Fruit fly (Drosophila melanogaster) whole organism, embryonic: ENCODE measurements around the gene Gyf.

Experiments
- Atf3 ChIP-seq: fragments of 200-800 bp; sonication (Bioruptor generic); optimal IDR thresholded peaks from 3 replicates; lab custom pipeline; 2016; ENCODE audit warnings: missing biosample characterization, missing genetic modification characterization
- Bgb ChIP-seq: fragments of 200-800 bp; sonication (Bioruptor generic); IDR thresholded peaks from 2 replicates; pipeline ENCODE4 v1.3.6; 2022; ENCODE audit warnings: missing biosample characterization, missing genetic modification characterization; ENCODE audit not compliant: partially characterized antibody
- Blimp-1 ChIP-seq: fragments of 200-800 bp; sonication (Bioruptor generic); optimal IDR thresholded peaks from 3 replicates; lab custom pipeline; 2018; ENCODE audit warnings: missing biosample characterization, missing genetic modification characterization, mild to moderate bottlenecking, moderate library complexity, missing genetic modification reagents
- CG10431 ChIP-seq: fragments of 200-800 bp; sonication (Bioruptor generic); optimal IDR thresholded peaks from 3 replicates; lab custom pipeline; 2018; ENCODE audit warnings: missing biosample characterization, mild to moderate bottlenecking, missing genetic modification characterization
- CG10565 ChIP-seq: fragments of 200-800 bp; sonication (Bioruptor generic); optimal IDR thresholded peaks from 3 replicates; lab custom pipeline; 2016; ENCODE audit warnings: missing biosample characterization, mild to moderate bottlenecking, missing genetic modification characterization
- CG11723 ChIP-seq: fragments of 200-800 bp; sonication (Bioruptor generic); optimal IDR thresholded peaks from 2 replicates; lab custom pipeline; 2017; ENCODE audit warnings: missing biosample characterization, mild to moderate bottlenecking, missing genetic modification characterization
- CG15269 ChIP-seq: fragments of 200-800 bp; sonication (Bioruptor generic); optimal IDR thresholded peaks from 2 replicates; lab custom pipeline; 2018; ENCODE audit warnings: missing biosample characterization, mild to moderate bottlenecking, missing genetic modification characterization, moderate library complexity
- CG17328 ChIP-seq: fragments of 200-800 bp; sonication (Bioruptor generic); IDR thresholded peaks from 2 replicates; pipeline ENCODE4 v1.3.6; 2022; ENCODE audit warnings: missing biosample characterization, missing genetic modification characterization
- CG17359 ChIP-seq: fragments of 200-800 bp; sonication (Bioruptor generic); optimal IDR thresholded peaks from 3 replicates; lab custom pipeline; 2018; ENCODE audit warnings: missing biosample characterization, mild to moderate bottlenecking, missing genetic modification characterization, moderate library complexity
- CG17612 ChIP-seq: fragments of 200-800 bp; sonication (Bioruptor generic); IDR thresholded peaks from 2 replicates; pipeline ENCODE4 v1.3.6; 2022; ENCODE audit warnings: missing biosample characterization, missing genetic modification characterization
- CG1832 ChIP-seq: fragments of 200-800 bp; sonication (Bioruptor generic); optimal IDR thresholded peaks from 2 replicates; lab custom pipeline; 2017; ENCODE audit warnings: missing biosample characterization, mild to moderate bottlenecking, missing genetic modification characterization, inconsistent platforms
- CG2889 ChIP-seq: fragments of 200-800 bp; sonication (Bioruptor generic); IDR thresholded peaks from 3 replicates; pipeline ENCODE4 v1.3.6; 2022; ENCODE audit warnings: missing biosample characterization, missing genetic modification characterization
- CG31224 ChIP-seq: fragments of 200-800 bp; sonication (Bioruptor generic); IDR thresholded peaks from 2 replicates; pipeline ENCODE4 v1.3.6; 2022; ENCODE audit warnings: missing biosample characterization, missing genetic modification characterization
- CG31388 ChIP-seq: fragments of 200-800 bp; sonication (Bioruptor generic); optimal IDR thresholded peaks from 2 replicates; lab custom pipeline; 2016; ENCODE audit warnings: missing biosample characterization, missing genetic modification characterization
- CG4617 ChIP-seq: fragments of 200-800 bp; sonication (Bioruptor generic); optimal IDR thresholded peaks from 3 replicates; lab custom pipeline; 2016; ENCODE audit warnings: missing biosample characterization, missing genetic modification characterization, borderline replicate concordance
- CG5953 ChIP-seq: fragments of 200-800 bp; sonication (Bioruptor generic); IDR thresholded peaks from 2 replicates; pipeline ENCODE4 v1.3.6; 2022; ENCODE audit warnings: missing biosample characterization, missing genetic modification characterization
- CG6272 ChIP-seq: fragments of 200-800 bp; sonication (Bioruptor generic); IDR thresholded peaks from 2 replicates; pipeline ENCODE4 v1.3.6; 2022; ENCODE audit warnings: missing biosample characterization, missing genetic modification characterization
- CG7271 ChIP-seq: fragments of 200-800 bp; sonication (Bioruptor generic); optimal IDR thresholded peaks from 2 replicates; lab custom pipeline; 2018; ENCODE audit warnings: missing biosample characterization, mild to moderate bottlenecking, missing genetic modification characterization, moderate library complexity
- CG7839 ChIP-seq: fragments of 200-800 bp; sonication (Bioruptor generic); optimal IDR thresholded peaks from 3 replicates; lab custom pipeline; 2018; ENCODE audit warnings: missing biosample characterization, mild to moderate bottlenecking, missing genetic modification characterization, moderate library complexity
- CG7963 ChIP-seq: fragments of 200-800 bp; sonication (Bioruptor generic); IDR thresholded peaks from 3 replicates; pipeline ENCODE4 v1.3.6; 2022; ENCODE audit warnings: missing biosample characterization, missing genetic modification characterization; ENCODE audit not compliant: partially characterized antibody
- CG9437 ChIP-seq: fragments of 200-800 bp; sonication (Bioruptor generic); optimal IDR thresholded peaks from 2 replicates; lab custom pipeline; 2018; ENCODE audit warnings: missing biosample characterization, mild to moderate bottlenecking, missing genetic modification characterization
- CrebB ChIP-seq: fragments of 200-800 bp; sonication (Bioruptor generic); optimal IDR thresholded peaks from 3 replicates; lab custom pipeline; 2018; ENCODE audit warnings: missing biosample characterization, mild to moderate bottlenecking, missing genetic modification characterization
- D ChIP-seq, 2 experiments: fragments of 200-800 bp in 1 of 2; fragments of >200 bp in 1 of 2; sonication (Bioruptor generic) in 1 of 2; optimal IDR thresholded peaks; 2 replicates in 1 of 2; 3 replicates in 1 of 2; lab custom pipeline; 2017; ENCODE audit warnings: mild to moderate bottlenecking in 1 of 2, missing biosample characterization in 1 of 2, missing genetic modification characterization in 1 of 2, missing genetic modification reagents in 1 of 2
- D19B ChIP-seq: fragments of 200-800 bp; sonication (Bioruptor generic); optimal IDR thresholded peaks from 2 replicates; lab custom pipeline; 2017; ENCODE audit warnings: missing biosample characterization, mild to moderate bottlenecking, missing genetic modification characterization
- Eip74EF ChIP-seq, 2 experiments: fragments of 200-800 bp in 1 of 2; fragments of >200 bp in 1 of 2; sonication (Bioruptor generic) in 1 of 2; optimal IDR thresholded peaks; 2 replicates each; lab custom pipeline; 2017 to 2019; ENCODE audit warnings: missing biosample characterization in 2 of 2, missing genetic modification characterization in 2 of 2, mild to moderate bottlenecking in 1 of 2, moderate library complexity in 1 of 2
- Gug ChIP-seq: fragments of 200-800 bp; sonication (Bioruptor generic); IDR thresholded peaks from 4 replicates; pipeline ENCODE4 v1.3.6; 2022; ENCODE audit warnings: missing biosample characterization, missing genetic modification characterization
- HHEX ChIP-seq: fragments of 200-800 bp; sonication (Bioruptor generic); optimal IDR thresholded peaks from 3 replicates; lab custom pipeline; 2017; ENCODE audit warnings: missing biosample characterization, mild to moderate bottlenecking, missing genetic modification characterization, missing genetic modification reagents
- Mrtf ChIP-seq: fragments of 200-800 bp; sonication (Bioruptor generic); IDR thresholded peaks from 3 replicates; pipeline ENCODE4 v1.3.6; 2022; ENCODE audit warnings: missing biosample characterization, missing genetic modification characterization
- Nf-YC ChIP-seq: fragments of 200-800 bp; optimal IDR thresholded peaks from 3 replicates; lab custom pipeline; 2019; ENCODE audit warnings: missing biosample characterization, mild to moderate bottlenecking, missing genetic modification characterization, moderate library complexity
- YL-1 ChIP-seq: fragments of 200-800 bp; sonication (Bioruptor generic); optimal IDR thresholded peaks from 3 replicates; lab custom pipeline; 2017; ENCODE audit warnings: missing biosample characterization, mild to moderate bottlenecking, missing genetic modification characterization
- ac ChIP-seq: fragments of 200-800 bp; sonication (Bioruptor generic); optimal IDR thresholded peaks from 3 replicates; lab custom pipeline; 2017; ENCODE audit warnings: missing biosample characterization, mild to moderate bottlenecking, missing genetic modification characterization
- amos ChIP-seq: fragments of 200-800 bp; sonication (Bioruptor generic); IDR thresholded peaks from 2 replicates; pipeline ENCODE4 v1.3.6; 2022; ENCODE audit warnings: missing biosample characterization, missing genetic modification characterization; ENCODE audit not compliant: partially characterized antibody
- ato ChIP-seq: fragments of 200-800 bp; sonication (Bioruptor generic); IDR thresholded peaks from 2 replicates; pipeline ENCODE4 v1.3.6; 2022; ENCODE audit warnings: missing biosample characterization, missing genetic modification characterization; ENCODE audit not compliant: partially characterized antibody
- bowl ChIP-seq: fragments of 200-800 bp; sonication (Bioruptor generic); IDR thresholded peaks from 2 replicates; pipeline ENCODE4 v1.3.6; 2022; ENCODE audit warnings: missing biosample characterization, missing genetic modification characterization
- btn ChIP-seq: fragments of 200-800 bp; sonication (Bioruptor generic); optimal IDR thresholded peaks from 2 replicates; lab custom pipeline; 2016; ENCODE audit warnings: missing biosample characterization, missing genetic modification characterization
- cato ChIP-seq: fragments of 200-800 bp; sonication (Bioruptor generic); optimal IDR thresholded peaks from 2 replicates; lab custom pipeline; 2016; ENCODE audit warnings: missing biosample characterization, missing genetic modification characterization, borderline replicate concordance
- chinmo ChIP-seq: fragments of 200-800 bp; sonication (Bioruptor generic); IDR thresholded peaks from 4 replicates; pipeline ENCODE4 v1.3.6; 2022; ENCODE audit warnings: missing biosample characterization, missing genetic modification characterization; ENCODE audit not compliant: partially characterized antibody
- dysf ChIP-seq: fragments of 200-800 bp; sonication (Bioruptor generic); IDR thresholded peaks from 3 replicates; pipeline ENCODE4 v1.3.6; 2022; ENCODE audit warnings: missing biosample characterization, missing genetic modification characterization
- fu2 ChIP-seq: fragments of 200-800 bp; sonication (Bioruptor generic); optimal IDR thresholded peaks from 2 replicates; lab custom pipeline; 2016; ENCODE audit warnings: missing biosample characterization, missing genetic modification characterization
- jigr1 ChIP-seq: fragments of 200-800 bp; sonication (Bioruptor generic); IDR thresholded peaks from 3 replicates; pipeline ENCODE4 v1.3.6; 2022; ENCODE audit warnings: missing biosample characterization, missing genetic modification characterization
- lilli ChIP-seq: fragments of 200-800 bp; sonication (Bioruptor generic); optimal IDR thresholded peaks from 3 replicates; lab custom pipeline; 2016; ENCODE audit warnings: missing biosample characterization, missing genetic modification characterization
- nerfin-1 ChIP-seq: fragments of 200-800 bp; sonication (Bioruptor generic); optimal IDR thresholded peaks from 3 replicates; lab custom pipeline; 2019; ENCODE audit warnings: missing biosample characterization, mild to moderate bottlenecking, missing genetic modification characterization, moderate library complexity
- sisA ChIP-seq: fragments of 200-800 bp; sonication (Bioruptor generic); IDR thresholded peaks from 2 replicates; pipeline ENCODE4 v1.3.6; 2022; ENCODE audit warnings: missing biosample characterization, missing genetic modification characterization
- sr ChIP-seq: fragments of 200-800 bp; sonication (Bioruptor generic); IDR thresholded peaks from 3 replicates; pipeline ENCODE4 v1.3.6; 2022; ENCODE audit warnings: missing biosample characterization, missing genetic modification characterization
- ssp ChIP-seq: fragments of 200-800 bp; sonication (Bioruptor generic); IDR thresholded peaks from 2 replicates; pipeline ENCODE4 v1.3.6; 2022; ENCODE audit warnings: missing biosample characterization, missing genetic modification characterization
- stc ChIP-seq: fragments of 200-800 bp; sonication (Bioruptor generic); IDR thresholded peaks from 2 replicates; pipeline ENCODE4 v1.3.6; 2022; ENCODE audit warnings: missing biosample characterization, missing genetic modification characterization
- unpg ChIP-seq: fragments of 200-800 bp; sonication (Bioruptor generic); optimal IDR thresholded peaks from 3 replicates; lab custom pipeline; 2018; ENCODE audit warnings: missing biosample characterization, mild to moderate bottlenecking, missing genetic modification characterization, moderate library complexity
- usp ChIP-seq: fragments of >200 bp; optimal IDR thresholded peaks from 2 replicates; lab custom pipeline; 2017; ENCODE audit warnings: missing biosample characterization, missing genetic modification characterization
- zen ChIP-seq: fragments of 200-800 bp; sonication (Bioruptor generic); optimal IDR thresholded peaks from 3 replicates; lab custom pipeline; 2018; ENCODE audit warnings: missing biosample characterization, mild to moderate bottlenecking, missing genetic modification characterization, moderate library complexity

Gene Gyf

dm6 chr4:866437-867216, at the start of gene Gyf (continued):
- TF ChIP-seq D (optimal IDR thresholded peaks at IDR 0.05; lab: Kevin White, UChicago) (no peak), D (GFP tag; optimal IDR thresholded peaks at IDR 0.05; lab: Kevin White, UChicago) (no peak), CG7839 (no peak), stc (GFP tag; lab: Robert Waterston, UW) (no peak), fu2 (GFP tag; lab: Kevin White, UChicago) (peak; percentile 31), CG10565 (no peak), ssp (GFP tag; lab: Robert Waterston, UW) (peak; percentile 100), ato (no peak), Eip74EF (GFP tag; optimal IDR thresholded peaks at IDR 0.05; lab: Kevin White, UChicago) (no peak), dysf (GFP tag; lab: Robert Waterston, UW) (no peak), CG31388 (GFP tag; lab: Kevin White, UChicago) (no peak), Atf3 (no peak), CrebB (no peak), ac (GFP tag; lab: Kevin White, UChicago) (no peak), CG4617 (GFP tag; lab: Kevin White, UChicago) (peak; percentile 47), CG2889 (GFP tag; lab: Robert Waterston, UW) (no peak), CG17328 (GFP tag; lab: Robert Waterston, UW) (no peak), D19B (GFP tag; lab: Kevin White, UChicago) (peak; percentile 9), Nf-YC (no peak), HHEX (GFP tag; lab: Kevin White, UChicago) (no peak), usp (GFP tag; lab: Kevin White, UChicago) (no peak), CG7963 (GFP tag; lab: Robert Waterston, UW) (no peak), CG9437 (GFP tag; lab: Kevin White, UChicago) (no peak), CG17612 (GFP tag; lab: Robert Waterston, UW) (no peak), Bgb (no peak), unpg (GFP tag; lab: Kevin White, UChicago) (no peak), Gug (no peak), sr (GFP tag; lab: Robert Waterston, UW) (no peak), lilli (GFP tag; lab: Kevin White, UChicago) (no peak), jigr1 (GFP tag; lab: Robert Waterston, UW) (no peak), CG15269 (tag; lab: Kevin White, UChicago) (no peak), CG10431 (GFP tag; lab: Kevin White, UChicago) (no peak), CG1832 (GFP tag; lab: Kevin White, UChicago) (no peak), CG5953 (GFP tag; lab: Robert Waterston, UW) (no peak), sisA (GFP tag; lab: Robert Waterston, UW) (no peak), YL-1 (GFP tag; lab: Kevin White, UChicago) (peak; percentile 83), CG11723 (GFP tag; lab: Kevin White, UChicago) (peak; percentile 100), CG17359 (tag; lab: Kevin White, UChicago) (no peak), nerfin-1 (no peak), bowl (GFP tag; lab: Robert Waterston, UW) (no peak), zen (tag; lab: Kevin White, UChicago) (peak; percentile 59), btn (no peak), CG31224 (no peak), Mrtf (GFP tag; lab: Robert Waterston, UW) (no peak), CG7271 (tag; lab: Kevin White, UChicago) (no peak), CG6272 (GFP tag; lab: Robert Waterston, UW) (no peak), cato (GFP tag; lab: Kevin White, UChicago) (no peak), chinmo (GFP tag; lab: Robert Waterston, UW) (no peak), Blimp-1 (GFP tag; lab: Kevin White, UChicago) (no peak), amos (GFP tag; lab: Robert Waterston, UW) (no peak)
